Worm (Caenorhabditis elegans): ENCODE measurements around the gene nspc-18.

- TF ChIP-seq hlh-1 (tag; optimal IDR thresholded peaks at IDR 0.05) (no peak), snpc-4 (tag; optimal IDR thresholded peaks at IDR 0.05) (no peak)
Observed at ce11 chrX:14517842-14518241, 9.6 kb downstream of the nspc-18 start.

All from whole organism, mixed stage, embryonic.